Worm (Caenorhabditis elegans): ENCODE results near the gene H03A11.2.

The H03A11.2 gene

ce11 chrX:15221865-15222551 lies 8.4 kb downstream of the H03A11.2 start:
- TF ChIP-seq efl-1 (optimal IDR thresholded peaks at IDR 0.05) (no peak), efl-1 (GFP tag; optimal IDR thresholded peaks at IDR 0.05 in 1 of 2) (peak in 1 of 2 experiments; percentile 91), lin-14 (GFP tag; optimal IDR thresholded peaks at IDR 0.05) (peak; percentile 56), irx-1 (tag; optimal IDR thresholded peaks at IDR 0.05) (no peak), mep-1 (tag; optimal IDR thresholded peaks at IDR 0.05) (peak; percentile 36), blmp-1 (tag; optimal IDR thresholded peaks at IDR 0.05) (peak; percentile 7), nhr-12 (tag; optimal IDR thresholded peaks at IDR 0.05) (no peak), snu-23 (GFP tag; optimal IDR thresholded peaks at IDR 0.05) (peak; percentile 33), nhr-20 (tag; optimal IDR thresholded peaks at IDR 0.05) (peak; percentile 22), nhr-19 (GFP tag; conservative IDR thresholded peaks at IDR 0.05) (no peak), lin-35 (GFP tag; optimal IDR thresholded peaks at IDR 0.05) (peak in 1 of 2 experiments; percentile 21), unc-30 (tag; optimal IDR thresholded peaks at IDR 0.05) (no peak), nhr-85 (tag) (peak; percentile 86), skn-1 (tag; optimal IDR thresholded peaks at IDR 0.05) (peak; percentile 2)

- TF ChIP-seq egl-13 (tag; optimal IDR thresholded peaks at IDR 0.05), result no peak
- TF ChIP-seq snpc-4 (tag; optimal IDR thresholded peaks at IDR 0.05), result peak; percentile 0
Measured at ce11 chrX:15221107-15221506, 9.3 kb downstream of the H03A11.2 start.

ce11 chrX:15215272-15215671 lies 15.2 kb downstream of the H03A11.2 start:
- TF ChIP-seq nhr-47 (tag; optimal IDR thresholded peaks at IDR 0.05) (peak; percentile 17), C04F5.9 (tag; optimal IDR thresholded peaks at IDR 0.05) (no peak), C34B4.2 (tag; optimal IDR thresholded peaks at IDR 0.05) (no peak), isw-1 (GFP tag; IDR thresholded peaks at IDR 0.05) (no peak), unc-86 (tag; optimal IDR thresholded peaks at IDR 0.05) (peak; percentile 78), irx-1 (tag; optimal IDR thresholded peaks at IDR 0.05) (no peak), fkh-4 (tag; optimal IDR thresholded peaks at IDR 0.05; ENCODE audit: borderline replicate concordance) (peak; percentile 18), lin-14 (GFP tag; optimal IDR thresholded peaks at IDR 0.05) (peak; percentile 41), dsc-1 (tag; optimal IDR thresholded peaks at IDR 0.05) (peak; percentile 97), nhr-71 (tag; optimal IDR thresholded peaks at IDR 0.05) (peak; percentile 9), nhr-12 (tag; optimal IDR thresholded peaks at IDR 0.05) (no peak), blmp-1 (tag; optimal IDR thresholded peaks at IDR 0.05) (no peak)

ce11 chrX:15213182-15213829 lies 17.1 kb downstream of the H03A11.2 start, which contains the start of the genes H03A11.13 and famk-1:
TSS of gene H03A11.13 (minus strand) at chrX:15213232.
TSS of gene famk-1 (minus strand) at chrX:15213259.
- TF ChIP-seq swsn-7 (tag; optimal IDR thresholded peaks at IDR 0.05), result no peak
- TF ChIP-seq nhr-85 (tag), result peak; percentile 42

- peak; percentile 13 for TF ChIP-seq lin-14 (GFP tag; optimal IDR thresholded peaks at IDR 0.05)
- peak; percentile 23 for TF ChIP-seq dsc-1 (tag; optimal IDR thresholded peaks at IDR 0.05)
- no peak for TF ChIP-seq ama-1 (optimal IDR thresholded peaks at IDR 0.05)
- TF ChIP-seq unc-86 (tag; optimal IDR thresholded peaks at IDR 0.05), result no peak
- peak; percentile 24 for TF ChIP-seq mep-1 (tag; optimal IDR thresholded peaks at IDR 0.05)
- TF ChIP-seq nhr-90 (tag; optimal IDR thresholded peaks at IDR 0.05; ENCODE audit: poor library complexity), result peak; percentile 70
- no peak for TF ChIP-seq dpl-1 (GFP tag; optimal IDR thresholded peaks at IDR 0.05)
- TF ChIP-seq nhr-71 (tag; optimal IDR thresholded peaks at IDR 0.05), result peak; percentile 44
- peak; percentile 52 for TF ChIP-seq elt-2 (tag; optimal IDR thresholded peaks at IDR 0.05)
- TF ChIP-seq nhr-47 (tag; optimal IDR thresholded peaks at IDR 0.05), result peak; percentile 58
- TF ChIP-seq rnt-1 (tag; optimal IDR thresholded peaks at IDR 0.05), result peak; percentile 46
- TF ChIP-seq efl-1 (optimal IDR thresholded peaks at IDR 0.05), result peak in 1 of 2 experiments; percentile 9
- TF ChIP-seq efl-1 (GFP tag; optimal IDR thresholded peaks at IDR 0.05 in 1 of 2), result peak in 1 of 2 experiments; percentile 14
- no peak for TF ChIP-seq aha-1 (tag; optimal IDR thresholded peaks at IDR 0.05)
- TF ChIP-seq elt-3 (tag; optimal IDR thresholded peaks at IDR 0.05), result peak in 2 of 6 experiments; percentile 22 to 55
- TF ChIP-seq nhr-76 (tag; optimal IDR thresholded peaks at IDR 0.05), result no peak
- peak; percentile 14 for TF ChIP-seq blmp-1 (tag; optimal IDR thresholded peaks at IDR 0.05)
- TF ChIP-seq nhr-84 (tag; optimal IDR thresholded peaks at IDR 0.05), result no peak
- no peak for TF ChIP-seq unc-98 (GFP tag; IDR thresholded peaks at IDR 0.05)
- TF ChIP-seq vab-15 (tag; optimal IDR thresholded peaks at IDR 0.05), result no peak
- 0 out of 2 replicates have a peak, but pooled peaks have one; percentile 26 for TF ChIP-seq grh-1 (GFP tag; IDR thresholded peaks at IDR 0.05)
- peak; percentile 20 for TF ChIP-seq jun-1 (tag; optimal IDR thresholded peaks at IDR 0.05)
- peak; percentile 6 for TF ChIP-seq lin-15B (tag; optimal IDR thresholded peaks at IDR 0.05)
- TF ChIP-seq C04F5.9 (tag; optimal IDR thresholded peaks at IDR 0.05), result no peak
- peak in 1 of 2 experiments; percentile 52 for TF ChIP-seq mdl-1 (tag; optimal IDR thresholded peaks at IDR 0.05)
- TF ChIP-seq C16A3.4 (tag; optimal IDR thresholded peaks at IDR 0.05), result peak; percentile 31
- TF ChIP-seq nhr-19 (GFP tag; conservative IDR thresholded peaks at IDR 0.05), result peak; percentile 60
- peak; percentile 5 for TF ChIP-seq swsn-7 (tag; optimal IDR thresholded peaks at IDR 0.05)
Measured at ce11 chrX:15200720-15201119, 29.7 kb downstream of the H03A11.2 start.

Data from whole organism, L1 larva.